Fruit fly (Drosophila melanogaster) whole organism, larva: ENCODE results near the gene att-ORFB.

Experiments used
- noc ChIP-seq: fragments of 200-800 bp; sonication (Bioruptor generic); optimal IDR thresholded peaks from 3 replicates; lab custom pipeline; 2019; ENCODE audit warnings: missing biosample characterization, mild to moderate bottlenecking, missing genetic modification characterization, moderate library complexity

The att-ORFB gene

DNA sequence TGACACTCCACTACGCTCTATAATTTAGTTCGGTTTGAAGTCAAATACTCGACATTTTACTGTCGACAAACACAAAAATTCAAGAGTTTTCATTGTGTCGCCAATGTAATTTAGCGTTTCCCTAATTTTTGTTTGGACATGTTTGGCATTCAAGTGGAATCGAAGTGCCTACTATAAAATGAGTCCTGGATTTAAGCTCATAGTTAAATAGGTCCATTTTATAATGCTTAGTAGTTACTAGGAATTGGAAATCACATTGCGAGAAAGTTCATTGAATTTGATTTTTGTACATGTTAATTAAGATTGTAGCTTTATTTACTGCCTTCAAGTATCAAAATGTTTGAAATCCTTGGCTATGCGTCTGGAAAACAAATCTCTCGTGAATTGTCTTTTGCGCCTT, at the start of gene att-ORFB:
TSS of gene att-ORFB (minus strand) at position 101 of the 400 bp plus-strand sequence.
- TF ChIP-seq noc (tag; lab: Kevin White, UChicago), result no peak

DNA sequence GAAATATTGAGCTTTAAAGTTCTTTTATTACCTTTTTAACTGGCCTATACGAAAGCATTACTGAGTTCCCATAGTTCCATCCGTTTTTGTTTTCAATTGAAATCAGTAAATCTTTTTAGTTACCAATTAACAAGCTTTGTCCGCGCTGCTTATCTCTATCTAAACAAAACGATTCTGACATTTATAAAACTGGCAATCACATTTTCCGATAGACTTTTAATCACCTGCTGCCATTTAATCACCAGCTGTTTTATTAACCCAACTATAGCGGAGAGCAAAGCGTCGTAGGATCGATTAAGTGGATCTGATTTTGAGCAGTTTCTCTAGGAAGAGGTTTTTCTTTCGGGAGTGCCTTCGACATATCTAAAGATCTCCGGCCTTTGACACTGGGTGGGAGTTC, 48.4 kb upstream of the att-ORFB start:
- no peak for TF ChIP-seq noc (tag; lab: Kevin White, UChicago)

DNA sequence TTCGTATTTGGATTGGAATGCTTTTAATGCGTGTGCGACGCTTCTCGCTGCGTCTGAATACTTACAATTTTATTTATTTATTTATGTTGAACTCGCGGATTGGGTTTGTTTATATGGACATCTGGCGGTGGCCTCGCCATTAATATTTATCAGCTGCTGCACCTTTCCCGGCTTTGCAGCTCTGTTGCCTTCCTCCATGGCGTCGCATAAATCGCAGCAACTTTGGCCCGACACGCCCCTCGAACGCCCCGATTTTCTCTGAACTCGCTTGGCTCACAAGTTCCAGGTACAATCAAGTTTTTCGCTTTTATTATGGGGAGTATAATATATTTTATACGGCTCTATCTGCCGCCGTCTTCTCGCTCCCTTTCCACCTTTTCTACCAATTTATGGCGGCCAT, 45.9 kb upstream of the att-ORFB start:
- no peak for TF ChIP-seq noc (tag; lab: Kevin White, UChicago)

DNA sequence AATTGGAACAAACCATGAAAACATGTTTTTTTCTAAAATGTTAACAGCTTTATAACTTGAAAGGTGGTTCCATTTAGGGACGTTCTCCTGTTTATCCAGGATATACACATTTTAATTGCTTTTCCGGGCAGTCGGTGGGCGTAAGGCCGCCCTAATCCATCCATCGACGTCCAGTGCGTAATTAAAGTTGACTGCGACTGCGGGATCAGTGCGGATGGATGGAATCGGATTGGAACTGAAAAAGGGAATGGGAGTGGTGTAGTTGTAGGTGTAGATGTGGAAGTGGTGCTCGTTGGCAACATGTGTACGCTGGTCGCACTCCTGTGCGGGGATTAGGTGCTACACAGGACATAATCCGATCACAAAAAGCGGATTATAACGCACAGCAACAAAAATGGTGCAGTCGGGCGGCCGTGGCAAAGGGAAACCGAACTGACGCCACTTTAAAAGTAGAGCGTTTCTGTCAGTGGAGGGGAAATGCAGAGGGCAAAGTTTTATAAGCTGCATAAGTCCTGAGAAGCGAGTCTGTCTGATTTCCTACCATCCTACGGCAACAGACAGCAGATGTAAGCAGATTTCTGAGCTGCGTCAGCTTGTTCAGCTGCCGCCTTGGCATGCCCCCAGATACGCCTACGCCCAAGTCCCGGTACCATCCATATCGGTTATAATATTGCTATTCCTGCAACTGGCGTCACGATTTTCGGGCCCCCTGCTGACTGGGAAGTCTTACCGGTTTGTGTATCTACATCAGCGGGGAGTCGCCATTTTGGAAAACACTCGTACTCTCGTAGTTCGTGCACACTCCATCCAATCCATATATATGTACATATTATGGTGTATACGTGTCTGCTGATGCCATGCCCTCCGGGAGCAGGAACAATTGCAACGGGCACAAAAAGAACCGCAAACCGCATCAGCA, 43.5 kb upstream of the att-ORFB start:
- TF ChIP-seq noc (tag; lab: Kevin White, UChicago), result no peak

DNA sequence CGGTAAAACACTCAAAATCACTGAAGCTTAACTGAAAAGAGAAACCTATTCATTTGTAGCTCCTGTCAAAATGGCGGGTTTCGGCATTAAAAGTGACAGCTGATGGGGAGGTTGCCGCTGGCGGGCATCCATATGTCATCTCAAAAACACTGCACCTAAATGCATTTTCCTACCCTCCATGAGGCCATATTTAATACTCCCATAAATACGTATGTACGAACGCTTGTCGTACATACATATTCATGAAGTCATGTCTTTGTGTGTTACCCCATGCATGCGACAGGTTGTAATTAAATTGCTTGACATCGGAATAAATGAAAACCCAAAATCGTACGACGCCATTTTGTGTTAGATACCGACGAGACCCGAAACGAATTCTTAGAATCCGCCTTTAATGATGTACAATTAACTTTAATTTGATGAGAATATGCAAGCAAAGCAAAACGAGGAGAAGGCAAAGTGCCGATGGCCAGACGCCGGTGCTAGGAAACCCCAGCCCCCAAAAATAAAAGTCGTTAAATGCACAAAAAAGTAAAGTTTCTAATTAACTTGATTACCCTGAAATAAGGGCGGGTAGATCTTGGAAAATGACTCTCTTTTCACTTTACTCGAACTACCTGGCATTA, 42.2 kb upstream of the att-ORFB start:
- no peak for TF ChIP-seq noc (tag; lab: Kevin White, UChicago)

DNA sequence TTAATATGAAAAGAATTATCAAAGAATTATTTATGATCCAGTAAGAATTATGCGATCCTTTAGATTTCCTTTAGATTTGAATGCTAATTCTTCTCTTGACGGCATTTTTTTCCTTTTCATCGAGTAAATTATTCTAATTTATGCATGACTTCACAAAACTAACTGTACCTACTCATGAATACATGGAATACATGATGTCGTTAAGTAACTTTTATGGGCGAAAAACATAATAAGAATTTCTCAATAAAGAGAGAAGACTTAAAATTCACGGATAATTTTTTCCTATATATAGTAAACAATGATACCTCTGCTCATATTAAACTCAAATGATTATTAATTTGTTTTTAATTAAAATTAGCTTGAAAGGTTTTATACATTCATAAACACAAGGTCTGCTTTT, 41.7 kb upstream of the att-ORFB start:
- no peak for TF ChIP-seq noc (tag; lab: Kevin White, UChicago)

DNA sequence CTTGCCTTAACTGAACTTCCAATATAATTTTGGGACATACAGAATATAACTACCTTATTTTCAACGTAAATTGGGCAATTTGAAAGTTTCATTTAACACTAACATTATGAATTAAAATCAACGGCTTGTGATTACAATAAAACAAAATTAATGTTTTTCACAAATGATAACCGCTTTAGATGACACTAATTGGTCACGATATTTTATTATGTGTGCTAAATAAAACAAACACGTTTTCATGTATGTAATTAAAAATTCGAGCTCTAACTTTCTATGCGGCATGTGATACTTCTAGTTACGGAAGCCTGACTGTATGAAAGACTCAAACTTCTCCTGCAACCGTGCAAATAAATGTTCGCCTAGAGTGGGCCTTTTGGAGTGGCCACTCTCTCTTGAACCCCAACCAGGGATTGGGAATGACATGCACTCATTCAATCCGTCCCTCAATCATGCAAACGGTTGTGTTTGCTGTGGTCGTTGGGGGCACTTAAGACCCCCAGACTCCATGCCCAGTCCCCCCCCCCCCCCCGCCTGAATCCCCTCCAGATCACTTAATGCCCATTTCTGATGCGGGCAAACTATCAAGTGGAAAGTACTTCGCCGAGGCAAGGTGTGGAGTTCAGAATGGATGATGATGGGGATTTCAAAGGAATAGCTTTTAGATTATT, 41.1 kb upstream of the att-ORFB start:
- no peak for TF ChIP-seq noc (tag; lab: Kevin White, UChicago)

DNA sequence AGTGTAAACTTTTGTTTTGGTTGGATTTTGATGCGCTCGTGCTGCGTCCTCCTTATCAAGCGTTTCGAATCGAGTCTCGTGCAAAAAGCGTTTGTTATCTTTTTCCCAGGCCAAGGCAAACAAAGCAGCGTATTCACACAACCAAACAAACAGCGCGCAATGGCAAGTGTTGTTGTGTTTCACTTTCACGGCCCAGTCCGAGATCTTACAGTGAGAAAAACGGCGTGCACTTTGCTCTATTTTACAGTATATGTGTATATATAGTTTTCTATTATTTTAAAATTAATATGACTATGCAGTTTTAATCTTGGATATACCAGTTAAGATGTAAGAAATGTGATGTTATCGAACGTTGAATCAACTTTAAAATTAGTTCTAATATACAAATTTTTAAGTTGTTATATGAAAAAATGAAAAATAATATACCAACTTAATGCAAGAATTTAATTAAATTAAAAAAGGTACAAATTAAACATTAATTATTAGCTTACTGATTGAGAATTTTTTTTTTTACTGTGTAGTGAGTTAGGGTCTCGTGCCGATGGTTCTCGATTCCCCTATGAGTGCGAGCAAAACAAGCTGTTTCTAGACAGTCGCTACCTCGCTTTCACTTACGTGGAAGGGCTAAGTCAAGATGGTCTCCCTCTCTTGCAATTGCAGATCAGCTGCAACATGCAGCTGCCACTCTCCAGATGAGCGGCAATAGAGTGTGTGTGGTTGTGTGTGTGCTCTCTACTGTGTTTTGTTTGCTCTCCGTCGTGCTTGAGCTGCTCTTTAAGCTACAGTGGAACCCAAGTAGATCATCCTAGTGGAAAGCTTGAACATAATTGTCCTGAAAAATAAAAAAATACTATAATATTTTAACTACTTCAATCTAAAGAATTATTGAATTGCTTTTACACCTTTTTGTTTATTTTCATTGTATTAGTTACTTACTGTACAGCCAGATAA, 40.3 kb upstream of the att-ORFB start:
- peak; percentile 91 for TF ChIP-seq noc (tag; lab: Kevin White, UChicago)

DNA sequence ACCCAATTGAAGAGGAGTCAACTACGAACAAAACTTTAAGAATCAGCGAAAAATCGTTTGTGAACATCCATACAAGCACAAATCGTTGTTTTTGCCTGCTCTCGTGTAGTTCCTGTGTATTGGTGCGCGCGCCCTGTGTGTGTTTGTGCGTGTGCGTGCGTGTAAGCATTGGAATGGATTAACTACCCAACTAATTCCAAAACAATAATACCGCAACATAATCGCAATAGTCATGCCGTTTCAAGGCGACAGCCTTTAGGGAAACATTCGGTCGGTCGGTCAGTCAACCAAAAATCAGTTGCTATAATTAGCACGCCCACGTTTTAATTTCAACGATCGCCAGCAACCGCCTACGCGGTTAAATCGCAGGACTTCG, 39.3 kb upstream of the att-ORFB start:
- TF ChIP-seq noc (tag; lab: Kevin White, UChicago), result no peak

DNA sequence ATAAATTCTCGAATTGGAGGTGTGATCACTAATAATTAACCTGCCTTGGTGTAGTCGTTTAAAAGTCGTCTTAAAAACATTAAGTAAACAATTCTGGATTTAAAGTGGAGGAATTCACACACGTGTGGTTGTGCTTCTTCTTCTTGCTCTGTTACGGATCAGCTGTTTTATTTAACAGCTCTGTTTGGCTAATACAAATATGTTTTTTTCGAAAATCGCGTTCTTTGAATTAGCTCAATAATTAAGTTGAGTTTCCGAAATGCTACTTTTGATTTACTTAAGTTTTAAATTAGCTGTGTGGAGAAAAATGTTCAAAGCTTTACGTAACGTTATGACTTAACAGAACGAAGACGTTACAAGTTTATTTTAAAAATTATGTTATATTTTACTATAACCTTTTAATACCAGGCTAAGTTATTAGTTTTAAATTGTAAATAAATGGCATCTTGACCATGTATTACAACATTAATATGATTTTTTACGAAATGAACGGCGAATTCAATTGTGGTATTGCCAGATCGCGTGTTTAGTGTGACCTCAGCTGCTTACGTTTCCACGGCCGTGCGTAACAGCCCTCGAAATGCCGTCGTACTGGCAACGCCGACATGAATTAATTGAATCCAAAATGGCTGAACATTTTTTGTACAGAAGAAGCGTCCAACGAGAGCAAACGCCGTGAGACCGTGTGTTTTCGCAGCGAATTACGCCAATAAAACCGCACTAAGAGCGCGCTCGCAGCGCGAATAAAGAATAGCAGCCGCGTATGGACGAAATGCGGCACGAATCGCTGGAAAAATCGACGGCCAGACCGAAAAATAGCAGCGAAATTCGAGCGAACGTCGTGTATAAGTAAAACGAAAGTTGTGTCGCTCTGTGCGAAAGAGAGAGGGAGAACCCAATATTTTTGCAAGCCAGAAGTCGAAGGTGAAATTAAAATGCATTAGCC, 38.6 kb upstream of the att-ORFB start, which contains the start of the genes Pus1 and bon:
TSS of gene Pus1 (minus strand) at position 155 of the 946 bp plus-strand sequence.
TSS of gene bon (plus strand) at position 623 of the 946 bp plus-strand sequence.
- TF ChIP-seq noc (tag; lab: Kevin White, UChicago), result peak; percentile 1

DNA sequence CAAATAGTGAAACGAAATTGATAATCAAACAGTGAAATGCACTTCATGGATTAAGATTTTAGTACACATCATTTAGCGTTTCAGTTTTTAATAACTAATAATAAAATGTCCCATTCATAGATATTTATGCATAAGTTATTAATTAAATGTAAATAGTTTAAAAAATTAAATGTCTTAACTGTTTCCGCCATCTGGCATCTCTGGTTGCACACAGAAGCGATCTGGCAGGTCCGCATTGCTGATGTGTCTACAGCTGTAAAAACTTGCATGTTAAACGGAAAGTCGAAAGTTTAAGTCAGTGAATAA, 34.2 kb upstream of the att-ORFB start, which contains the start of gene Srp72:
TSS of gene Srp72 (plus strand) at position 232 of the 306 bp plus-strand sequence.
- peak; percentile 36 for TF ChIP-seq noc (tag; lab: Kevin White, UChicago)

DNA sequence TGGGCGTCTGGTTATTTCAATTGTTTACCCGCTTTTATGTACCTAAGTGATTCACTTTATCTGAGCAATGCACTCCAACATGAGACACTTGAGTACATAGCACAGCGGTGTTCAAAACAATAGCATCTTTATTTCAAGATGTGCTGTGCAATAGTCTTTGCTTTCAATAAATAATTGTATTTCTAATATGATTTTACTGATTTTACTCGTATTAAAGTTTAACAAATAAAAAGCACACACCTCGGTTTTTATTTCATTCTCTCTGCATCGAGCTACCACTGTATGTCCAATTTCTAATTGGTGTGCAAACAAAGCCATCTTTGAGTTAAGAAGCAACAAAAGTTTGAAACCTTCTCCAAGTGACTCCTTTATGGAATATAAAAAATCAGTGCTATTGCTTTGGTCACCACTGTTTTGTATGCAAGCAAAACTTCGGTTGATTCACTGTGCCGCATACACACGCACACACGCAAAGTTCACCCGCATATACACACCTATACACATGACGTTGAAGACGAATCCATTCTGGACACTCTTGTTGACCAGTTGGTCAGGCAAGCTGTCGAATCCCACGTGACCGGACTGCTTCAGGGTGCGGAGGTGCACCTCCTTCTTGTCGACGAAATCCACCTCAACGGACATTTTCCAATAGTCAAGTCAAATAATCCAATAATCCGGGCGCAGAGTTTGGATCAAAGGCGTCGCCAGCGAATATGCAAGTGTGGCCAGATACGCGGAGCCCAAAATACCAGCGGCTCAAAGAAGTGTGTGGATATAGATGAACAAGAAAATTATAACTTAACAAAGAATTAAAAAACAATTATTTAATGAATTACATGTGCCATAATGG, 33.7 kb upstream of the att-ORFB start, which contains the start of gene Septin2:
TSS of gene Septin2 (minus strand) at position 727 of the 850 bp plus-strand sequence.
- peak; percentile 77 for TF ChIP-seq noc (tag; lab: Kevin White, UChicago)

DNA sequence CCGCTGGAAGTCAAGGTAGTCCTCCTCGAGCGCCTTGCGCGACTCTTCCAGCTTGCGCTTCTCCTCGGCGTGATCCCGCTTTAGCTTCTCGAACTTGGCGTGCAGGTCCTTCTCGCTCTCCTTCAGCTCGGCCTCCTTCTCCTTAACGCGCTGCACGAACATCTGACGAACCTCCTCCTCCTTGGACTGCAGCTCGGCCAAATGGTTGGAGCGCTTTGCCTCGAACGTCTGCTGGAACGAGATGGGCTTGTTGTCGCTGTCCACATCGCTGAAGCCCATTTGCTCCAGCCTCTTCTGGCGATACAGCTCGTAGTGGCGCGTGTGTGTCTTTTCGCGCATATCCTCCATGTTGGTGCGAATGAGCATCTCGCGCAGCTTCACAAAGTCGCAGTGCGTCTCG, 32.2 kb upstream of the att-ORFB start:
- TF ChIP-seq noc (tag; lab: Kevin White, UChicago), result no peak
